Fruit fly (Drosophila melanogaster) whole organism, adult: ENCODE results near the gene pll.

Source experiments
- CG11617 ChIP-seq: fragments of 200-800 bp; sonication (Bioruptor generic); optimal IDR thresholded peaks from 2 replicates; lab custom pipeline; 2017; ENCODE audit warnings: mild to moderate bottlenecking, missing biosample characterization, missing genetic modification reagents, missing genetic modification characterization
- CG12768 ChIP-seq: fragments of 200-800 bp; sonication (Bioruptor generic); optimal IDR thresholded peaks from 2 replicates; lab custom pipeline; 2017; ENCODE audit warnings: missing biosample characterization, missing genetic modification characterization, mild to moderate bottlenecking, moderate library complexity, missing genetic modification reagents
- CG14711 ChIP-seq: fragments of 200-800 bp; sonication (Bioruptor generic); optimal IDR thresholded peaks from 2 replicates; lab custom pipeline; 2018; ENCODE audit warnings: missing biosample characterization, mild to moderate bottlenecking, missing genetic modification characterization, moderate library complexity
- CG1620 ChIP-seq: fragments of 200-800 bp; sonication (Bioruptor generic); optimal IDR thresholded peaks from 2 replicates; lab custom pipeline; 2016; ENCODE audit warnings: missing biosample characterization, missing genetic modification characterization
- CG33017 ChIP-seq: fragments of 200-800 bp; sonication (Bioruptor generic); optimal IDR thresholded peaks from 2 replicates; lab custom pipeline; 2018; ENCODE audit warnings: missing biosample characterization, mild to moderate bottlenecking, missing genetic modification characterization, moderate library complexity
- CG5204 ChIP-seq: fragments of 200-800 bp; sonication (Bioruptor generic); optimal IDR thresholded peaks from 2 replicates; lab custom pipeline; 2016; ENCODE audit warnings: missing biosample characterization, missing genetic modification characterization
- CG7045 ChIP-seq: fragments of 200-800 bp; sonication (Bioruptor generic); optimal IDR thresholded peaks from 2 replicates; lab custom pipeline; 2017; ENCODE audit warnings: missing biosample characterization, mild to moderate bottlenecking, missing genetic modification characterization
- CG7101 ChIP-seq: fragments of 200-800 bp; sonication (Bioruptor generic); optimal IDR thresholded peaks from 2 replicates; lab custom pipeline; 2018; ENCODE audit warnings: missing biosample characterization, mild to moderate bottlenecking, missing genetic modification characterization, moderate library complexity
- Clk ChIP-seq: fragments of 200-800 bp; sonication (Bioruptor generic); optimal IDR thresholded peaks from 2 replicates; lab custom pipeline; 2017; ENCODE audit warnings: missing biosample characterization, missing genetic modification characterization
- Crg-1 ChIP-seq: fragments of 200-800 bp; sonication (Bioruptor generic); optimal IDR thresholded peaks from 2 replicates; lab custom pipeline; 2016; ENCODE audit warnings: missing biosample characterization, missing genetic modification characterization
- Hr96 ChIP-seq: fragments of 200-800 bp; sonication (Bioruptor generic); optimal IDR thresholded peaks from 2 replicates; lab custom pipeline; 2016; ENCODE audit warnings: missing biosample characterization, missing genetic modification characterization
- Mnt ChIP-seq: fragments of 200-800 bp; sonication (Bioruptor generic); optimal IDR thresholded peaks from 2 replicates; lab custom pipeline; 2016; ENCODE audit warnings: missing biosample characterization, mild to moderate bottlenecking, missing genetic modification characterization
- bab1 ChIP-seq: fragments of 200-800 bp; sonication (Bioruptor generic); optimal IDR thresholded peaks from 3 replicates; lab custom pipeline; 2019; ENCODE audit warnings: missing biosample characterization, mild to moderate bottlenecking, missing genetic modification characterization, moderate library complexity
- cic ChIP-seq: fragments of 200-800 bp; sonication (Bioruptor generic); optimal IDR thresholded peaks from 2 replicates; lab custom pipeline; 2017; ENCODE audit warnings: missing biosample characterization, mild to moderate bottlenecking, missing genetic modification characterization, moderate library complexity
- cnc ChIP-seq, 2 experiments: fragments of >200 bp; optimal IDR thresholded peaks; 2 replicates each; lab custom pipeline; 2017
- kay ChIP-seq: fragments of 200-800 bp; sonication (Bioruptor generic); peaks from one replicate; lab custom pipeline; 2016; ENCODE audit warnings: missing biosample characterization, missing genetic modification characterization, borderline replicate concordance
- ovo ChIP-seq: fragments of 200-800 bp; sonication (Bioruptor generic); optimal IDR thresholded peaks from 2 replicates; lab custom pipeline; 2016; ENCODE audit warnings: missing biosample characterization, missing genetic modification characterization
- pad ChIP-seq: fragments of 200-800 bp; sonication (Bioruptor generic); optimal IDR thresholded peaks from 3 replicates; lab custom pipeline; 2017; ENCODE audit warnings: missing biosample characterization, missing genetic modification characterization, mild to moderate bottlenecking, moderate library complexity, missing genetic modification reagents
- tj ChIP-seq: fragments of 200-800 bp; sonication (Bioruptor generic); optimal IDR thresholded peaks from 3 replicates; lab custom pipeline; 2017; ENCODE audit warnings: missing biosample characterization, mild to moderate bottlenecking, missing genetic modification characterization, moderate library complexity
- toe ChIP-seq: fragments of 200-800 bp; sonication (Bioruptor generic); optimal IDR thresholded peaks from 2 replicates; lab custom pipeline; 2016; ENCODE audit warnings: missing biosample characterization, missing genetic modification characterization

The pll gene

DNA sequence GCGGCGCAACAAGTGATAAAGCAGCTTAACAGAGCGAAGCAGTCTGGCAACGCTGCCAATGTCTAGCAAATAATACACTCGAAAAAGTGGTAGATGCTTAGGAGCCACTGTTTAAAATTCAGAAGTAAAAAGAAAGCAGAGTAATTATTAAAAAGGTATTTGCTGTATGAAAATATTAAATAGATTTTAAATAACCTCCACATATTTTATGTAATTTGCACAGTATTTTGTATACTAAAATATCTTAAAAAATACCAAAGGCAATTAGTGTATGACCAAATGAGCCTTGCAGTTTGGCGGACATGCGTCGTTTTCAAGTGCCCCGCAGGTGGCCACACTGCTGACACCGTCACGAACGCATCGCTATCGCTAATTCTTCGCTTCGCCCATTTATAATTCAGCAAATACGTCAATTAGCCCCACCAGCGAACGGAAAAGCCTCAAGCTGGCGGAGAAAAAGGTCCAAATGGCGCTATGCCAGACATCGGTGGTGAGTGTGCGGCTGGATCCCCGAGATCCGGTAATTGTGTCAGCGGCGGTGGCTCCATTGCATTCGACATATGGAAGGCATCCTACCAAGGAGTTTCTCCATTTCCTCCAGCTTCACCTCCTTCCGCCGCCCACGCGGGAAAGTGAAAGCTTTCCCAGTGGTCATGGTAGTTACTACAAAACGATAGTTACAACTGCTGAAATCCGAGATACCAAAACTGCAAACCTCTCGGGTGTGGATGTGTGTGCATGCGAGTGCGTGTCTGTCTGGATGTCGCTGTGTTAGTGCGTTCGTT is at the start of gene pll:
pll (minus strand) TSS at position 47 of the 785 bp plus-strand sequence.
- TF ChIP-seq CG7045 (GFP tag; lab: Kevin White, UChicago) (peak; percentile 78), ovo (GFP tag; lab: Kevin White, UChicago) (peak; percentile 32), Hr96 (GFP tag; lab: Kevin White, UChicago) (peak; percentile 80), CG33017 (tag; lab: Kevin White, UChicago) (peak; percentile 83), CG14711 (tag; lab: Kevin White, UChicago) (peak; percentile 82), tj (GFP tag; lab: Kevin White, UChicago) (peak; percentile 48), pad (GFP tag; lab: Kevin White, UChicago) (peak; percentile 51), CG5204 (GFP tag; lab: Kevin White, UChicago) (peak; percentile 90), kay (no peak), Clk (peak; percentile 55), CG12768 (GFP tag; lab: Kevin White, UChicago) (peak; percentile 55), CG1620 (GFP tag; lab: Kevin White, UChicago) (peak; percentile 83), cnc (optimal IDR thresholded peaks at IDR 0.05; lab: Kevin White, UChicago) (no peak), Crg-1 (GFP tag; lab: Kevin White, UChicago) (peak; percentile 49), cic (GFP tag; lab: Kevin White, UChicago) (peak; percentile 12), CG11617 (GFP tag; lab: Kevin White, UChicago) (peak; percentile 83), CG7101 (peak; percentile 88), Mnt (GFP tag; lab: Kevin White, UChicago) (peak; percentile 70), bab1 (GFP tag; lab: Kevin White, UChicago) (peak; percentile 89), toe (peak; percentile 86)

DNA sequence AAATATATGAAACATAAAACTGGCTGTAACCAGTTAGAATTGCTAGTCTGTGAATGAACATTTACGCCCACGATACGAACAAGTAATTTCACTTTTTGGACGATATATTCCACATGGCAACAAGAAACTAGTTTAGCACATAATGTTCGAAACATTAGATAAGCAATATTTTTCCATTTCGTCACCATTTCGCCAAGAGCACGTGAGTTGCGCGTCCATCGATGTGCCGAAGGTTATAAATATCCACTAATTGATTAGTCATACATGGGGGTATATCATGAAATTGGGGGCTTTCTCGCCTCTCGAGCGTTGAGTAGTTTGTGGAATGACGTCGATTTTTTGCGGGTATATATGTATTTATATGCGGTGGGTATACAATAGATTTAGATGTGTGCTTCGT is 41.1 kb upstream of the pll start:
- TF ChIP-seq CG12768 (GFP tag; lab: Kevin White, UChicago) (no peak), CG7045 (GFP tag; lab: Kevin White, UChicago) (no peak), CG5204 (GFP tag; lab: Kevin White, UChicago) (no peak), cic (GFP tag; lab: Kevin White, UChicago) (no peak), CG7101 (no peak), CG1620 (GFP tag; lab: Kevin White, UChicago) (no peak), toe (no peak), Mnt (GFP tag; lab: Kevin White, UChicago) (no peak), ovo (GFP tag; lab: Kevin White, UChicago) (no peak), cnc (optimal IDR thresholded peaks at IDR 0.05; lab: Kevin White, UChicago) (no peak)

DNA sequence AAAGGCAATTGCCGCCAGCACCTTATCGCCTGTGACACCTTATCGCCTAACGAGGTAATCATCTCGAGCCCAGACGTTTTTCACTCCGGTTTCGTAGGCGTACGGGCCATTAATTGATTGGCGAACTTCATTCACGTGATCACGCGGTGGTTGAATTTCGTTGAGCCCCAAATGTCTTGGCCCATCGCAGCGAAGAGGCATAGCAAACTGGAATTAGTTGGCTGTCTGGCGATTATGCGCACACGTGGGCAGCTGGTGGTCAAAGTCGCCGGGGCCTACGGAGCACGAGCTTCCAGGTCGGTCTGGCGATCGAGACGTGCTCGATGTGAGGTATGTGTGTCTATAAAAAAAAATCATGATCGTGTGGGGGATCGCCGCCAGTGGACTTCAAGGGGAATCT is 40.1 kb upstream of the pll start:
- TF ChIP-seq CG5204 (GFP tag; lab: Kevin White, UChicago) (no peak), Clk (no peak), Mnt (GFP tag; lab: Kevin White, UChicago) (no peak), CG14711 (tag; lab: Kevin White, UChicago) (no peak), cnc (optimal IDR thresholded peaks at IDR 0.05; lab: Kevin White, UChicago) (no peak), cic (GFP tag; lab: Kevin White, UChicago) (no peak), toe (no peak), CG7101 (no peak), Crg-1 (GFP tag; lab: Kevin White, UChicago) (no peak), tj (GFP tag; lab: Kevin White, UChicago) (no peak), CG11617 (GFP tag; lab: Kevin White, UChicago) (no peak), kay (no peak), pad (GFP tag; lab: Kevin White, UChicago) (no peak), Hr96 (GFP tag; lab: Kevin White, UChicago) (no peak), CG12768 (GFP tag; lab: Kevin White, UChicago) (no peak), CG1620 (GFP tag; lab: Kevin White, UChicago) (no peak)

DNA sequence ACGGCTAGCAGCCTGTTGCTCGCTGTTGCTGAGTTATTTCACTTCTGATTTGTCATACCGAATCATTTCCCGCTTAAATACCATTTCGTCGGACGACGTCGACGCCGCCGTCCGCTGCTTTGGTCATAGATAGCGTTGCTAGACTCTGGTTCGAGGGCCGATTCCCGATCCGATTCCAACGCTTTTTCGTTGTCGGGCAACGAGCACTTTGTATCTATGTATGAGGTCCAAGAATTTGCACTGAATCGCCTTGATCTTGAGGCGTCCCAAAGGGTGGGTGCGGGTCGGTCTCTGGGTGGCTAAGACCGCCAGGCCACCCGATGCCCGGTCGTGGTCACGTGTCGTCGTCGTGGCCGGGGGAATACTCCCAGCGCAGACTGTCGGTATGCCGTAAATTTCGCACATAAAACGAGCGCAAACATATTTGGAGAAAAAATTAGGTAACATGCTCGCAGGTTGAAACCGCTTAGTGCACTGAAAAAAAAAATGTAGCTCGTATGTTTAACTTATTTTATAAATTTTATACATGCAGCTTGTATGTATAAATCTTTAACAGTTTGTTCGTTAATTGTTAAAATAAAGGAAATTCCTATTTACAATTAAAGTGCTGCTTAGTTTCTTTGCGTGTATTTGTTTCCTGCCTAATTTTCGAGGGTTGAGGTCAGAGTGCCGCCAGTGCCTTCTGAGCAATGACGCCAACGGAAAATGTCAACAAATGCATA is 39.3 kb upstream of the pll start, which contains the start of gene CG3348:
CG3348 (minus strand) TSS at position 51 of the 722 bp plus-strand sequence.
- peak; percentile 69 for TF ChIP-seq CG14711 (tag; lab: Kevin White, UChicago)
- no peak for TF ChIP-seq kay
- TF ChIP-seq cnc (optimal IDR thresholded peaks at IDR 0.05; lab: Kevin White, UChicago): no peak
- peak; percentile 7 for TF ChIP-seq Clk
- TF ChIP-seq cic (GFP tag; lab: Kevin White, UChicago): no peak
- peak; percentile 49 for TF ChIP-seq CG33017 (tag; lab: Kevin White, UChicago)
- TF ChIP-seq CG12768 (GFP tag; lab: Kevin White, UChicago): peak; percentile 57
- TF ChIP-seq CG5204 (GFP tag; lab: Kevin White, UChicago): peak; percentile 53
- peak; percentile 24 for TF ChIP-seq pad (GFP tag; lab: Kevin White, UChicago)
- peak; percentile 32 for TF ChIP-seq toe
- TF ChIP-seq tj (GFP tag; lab: Kevin White, UChicago): peak; percentile 30
- no peak for TF ChIP-seq Hr96 (GFP tag; lab: Kevin White, UChicago)
- peak; percentile 71 for TF ChIP-seq CG7101
- TF ChIP-seq bab1 (GFP tag; lab: Kevin White, UChicago): peak; percentile 5
- TF ChIP-seq ovo (GFP tag; lab: Kevin White, UChicago): peak; percentile 47
- TF ChIP-seq CG1620 (GFP tag; lab: Kevin White, UChicago): peak; percentile 3
- no peak for TF ChIP-seq Mnt (GFP tag; lab: Kevin White, UChicago)
- peak; percentile 68 for TF ChIP-seq CG11617 (GFP tag; lab: Kevin White, UChicago)
- TF ChIP-seq Crg-1 (GFP tag; lab: Kevin White, UChicago): no peak
- TF ChIP-seq CG7045 (GFP tag; lab: Kevin White, UChicago): peak; percentile 38

DNA sequence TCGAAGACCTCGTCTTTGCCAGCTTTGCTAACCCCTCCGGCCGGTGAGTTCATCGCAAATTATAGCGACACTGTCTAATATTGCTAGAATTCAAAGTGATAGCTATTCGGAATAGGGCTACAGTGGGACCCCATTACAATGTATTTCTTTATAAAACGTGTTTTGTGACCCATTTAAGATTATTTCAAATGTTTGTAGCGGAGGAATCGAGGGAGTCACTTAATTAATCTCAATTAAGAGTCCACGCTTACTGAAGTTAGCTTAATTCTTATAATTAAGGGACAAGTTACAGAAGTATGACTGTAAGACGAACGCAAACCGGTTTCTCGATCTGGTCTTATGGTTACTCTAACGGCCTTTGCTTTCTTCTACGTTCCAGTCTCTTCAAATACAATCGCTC is 36.7 kb upstream of the pll start:
- TF ChIP-seq CG33017 (tag; lab: Kevin White, UChicago) (peak; percentile 19), CG14711 (tag; lab: Kevin White, UChicago) (peak; percentile 1), tj (GFP tag; lab: Kevin White, UChicago) (no peak), CG7101 (peak; percentile 7), bab1 (GFP tag; lab: Kevin White, UChicago) (no peak), CG12768 (GFP tag; lab: Kevin White, UChicago) (no peak)
